Fruit fly (Drosophila melanogaster) whole organism, prepupa: ENCODE measurements around the gene CG9521.

ENCODE experiments used
- CG10631 ChIP-seq: fragments of 200-800 bp; sonication (Bioruptor generic); optimal IDR thresholded peaks from 2 replicates; lab custom pipeline; 2016; ENCODE audit warnings: missing biosample characterization, missing genetic modification characterization
- CG10669 ChIP-seq: fragments of 200-800 bp; sonication (Bioruptor generic); optimal IDR thresholded peaks from 3 replicates; lab custom pipeline; 2018; ENCODE audit warnings: missing biosample characterization, mild to moderate bottlenecking, missing genetic modification characterization, moderate library complexity
- CG11294 ChIP-seq: fragments of 200-800 bp; sonication (Bioruptor generic); IDR thresholded peaks from 2 replicates; pipeline ENCODE4 v1.3.6; 2022; ENCODE audit warnings: missing biosample characterization, missing genetic modification characterization
- CG11762 ChIP-seq: fragments of 200-800 bp; sonication (Bioruptor generic); optimal IDR thresholded peaks from 3 replicates; lab custom pipeline; 2016; ENCODE audit warnings: missing biosample characterization, missing genetic modification characterization; ENCODE audit not compliant: insufficient read depth
- CG11902 ChIP-seq: fragments of 200-800 bp; sonication (Bioruptor generic); optimal IDR thresholded peaks from 3 replicates; lab custom pipeline; 2016; ENCODE audit warnings: missing biosample characterization, missing genetic modification characterization
- CG15336 ChIP-seq: fragments of 200-800 bp; sonication (Bioruptor generic); IDR thresholded peaks from 2 replicates; pipeline ENCODE4 v1.3.6; 2022; ENCODE audit warnings: missing biosample characterization, missing genetic modification characterization
- CG1621 ChIP-seq: fragments of 200-800 bp; sonication (Bioruptor generic); optimal IDR thresholded peaks from 3 replicates; lab custom pipeline; 2018; ENCODE audit warnings: missing biosample characterization, mild to moderate bottlenecking, missing genetic modification characterization
- CG16779 ChIP-seq: fragments of 200-800 bp; sonication (Bioruptor generic); optimal IDR thresholded peaks from 3 replicates; lab custom pipeline; 2017; ENCODE audit warnings: missing biosample characterization, mild to moderate bottlenecking, missing genetic modification characterization
- CG3032 ChIP-seq: fragments of 200-800 bp; optimal IDR thresholded peaks from 2 replicates; lab custom pipeline; 2019; ENCODE audit warnings: missing biosample characterization, mild to moderate bottlenecking, missing genetic modification characterization, moderate library complexity
- CG32006 ChIP-seq: fragments of 200-800 bp; sonication (Bioruptor generic); optimal IDR thresholded peaks from 3 replicates; lab custom pipeline; 2017; ENCODE audit warnings: missing biosample characterization, mild to moderate bottlenecking, missing genetic modification characterization
- CG34406 ChIP-seq: fragments of 200-800 bp; sonication (Bioruptor generic); optimal IDR thresholded peaks from 3 replicates; lab custom pipeline; 2016; ENCODE audit warnings: missing biosample characterization, missing genetic modification characterization
- CG4318 ChIP-seq: fragments of 200-800 bp; sonication (Bioruptor generic); optimal IDR thresholded peaks from 3 replicates; lab custom pipeline; 2017; ENCODE audit warnings: missing biosample characterization, mild to moderate bottlenecking, missing genetic modification characterization
- CG6163 ChIP-seq: fragments of 200-800 bp; sonication (Bioruptor generic); IDR thresholded peaks from 3 replicates; pipeline ENCODE4 v1.3.6; 2022; ENCODE audit warnings: missing biosample characterization, missing genetic modification characterization
- CG6808 ChIP-seq: fragments of 200-800 bp; sonication (Bioruptor generic); optimal IDR thresholded peaks from 3 replicates; lab custom pipeline; 2017; ENCODE audit warnings: missing biosample characterization, missing genetic modification characterization, mild to moderate bottlenecking, moderate library complexity, missing genetic modification reagents
- CG7368 ChIP-seq: fragments of 200-800 bp; sonication (Bioruptor generic); optimal IDR thresholded peaks from 3 replicates; lab custom pipeline; 2016; ENCODE audit warnings: missing biosample characterization, missing genetic modification characterization
- CG9139 ChIP-seq: fragments of 200-800 bp; sonication (Bioruptor generic); optimal IDR thresholded peaks from 3 replicates; lab custom pipeline; 2017; ENCODE audit warnings: missing biosample characterization, mild to moderate bottlenecking, missing genetic modification characterization
- Eip78C ChIP-seq: fragments of 200-800 bp; sonication (Bioruptor generic); peaks from one replicate; lab custom pipeline; 2016; ENCODE audit warnings: missing biosample characterization, missing genetic modification characterization
- Eip93F ChIP-seq: fragments of 200-800 bp; sonication (Bioruptor generic); optimal IDR thresholded peaks from 2 replicates; lab custom pipeline; 2016; ENCODE audit warnings: missing biosample characterization, mild to moderate bottlenecking, missing genetic modification characterization
- Hr38 ChIP-seq: sonication (Bioruptor generic); optimal IDR thresholded peaks from 2 replicates; lab custom pipeline; 2016; ENCODE audit warnings: missing biosample characterization, missing genetic modification characterization
- Met ChIP-seq: fragments of 200-800 bp; sonication (Bioruptor generic); optimal IDR thresholded peaks from 3 replicates; lab custom pipeline; 2016; ENCODE audit warnings: missing biosample characterization, missing genetic modification characterization
- OdsH ChIP-seq: fragments of 200-800 bp; sonication (Bioruptor generic); optimal IDR thresholded peaks from 3 replicates; lab custom pipeline; 2016; ENCODE audit warnings: missing biosample characterization, missing genetic modification characterization
- Smox ChIP-seq: fragments of 200-800 bp; sonication (Bioruptor generic); optimal IDR thresholded peaks from 3 replicates; lab custom pipeline; 2016; ENCODE audit warnings: missing biosample characterization, missing genetic modification characterization
- Sox102F ChIP-seq: fragments of 200-800 bp; sonication (Bioruptor generic); optimal IDR thresholded peaks from 2 replicates; lab custom pipeline; 2016; ENCODE audit warnings: missing biosample characterization, mild to moderate bottlenecking, missing genetic modification characterization
- Sox15 ChIP-seq: fragments of 200-800 bp; sonication (Bioruptor generic); optimal IDR thresholded peaks from 3 replicates; lab custom pipeline; 2016; ENCODE audit warnings: missing biosample characterization, missing genetic modification characterization
- achi ChIP-seq: fragments of 200-800 bp; sonication (Bioruptor generic); optimal IDR thresholded peaks from 3 replicates; lab custom pipeline; 2016; ENCODE audit warnings: missing biosample characterization, missing genetic modification characterization
- acj6 ChIP-seq: fragments of 200-800 bp; sonication (Bioruptor generic); optimal IDR thresholded peaks from 3 replicates; lab custom pipeline; 2016; ENCODE audit warnings: missing biosample characterization, missing genetic modification characterization
- dsx ChIP-seq: fragments of 200-800 bp; optimal IDR thresholded peaks from 3 replicates; lab custom pipeline; 2019; ENCODE audit warnings: missing biosample characterization, mild to moderate bottlenecking, missing genetic modification characterization, moderate library complexity; ENCODE audit not compliant: poor library complexity, severe bottlenecking
- eg ChIP-seq: fragments of 200-800 bp; sonication (Bioruptor generic); IDR thresholded peaks from 3 replicates; pipeline ENCODE4 v1.3.6; 2022; ENCODE audit warnings: missing biosample characterization, missing genetic modification characterization
- esn ChIP-seq: fragments of 200-800 bp; sonication (Bioruptor generic); optimal IDR thresholded peaks from 2 replicates; lab custom pipeline; 2016; ENCODE audit warnings: missing biosample characterization, mild to moderate bottlenecking, missing genetic modification characterization, moderate library complexity
- fd85E ChIP-seq: fragments of 200-800 bp; sonication (Bioruptor generic); optimal IDR thresholded peaks from 3 replicates; lab custom pipeline; 2016; ENCODE audit warnings: missing biosample characterization, missing genetic modification characterization
- fkh ChIP-seq: fragments of 200-800 bp; sonication (Bioruptor generic); optimal IDR thresholded peaks from 3 replicates; lab custom pipeline; 2017; ENCODE audit warnings: missing biosample characterization, mild to moderate bottlenecking, missing genetic modification characterization, moderate library complexity
- lz ChIP-seq: fragments of 200-800 bp; sonication (Bioruptor generic); optimal IDR thresholded peaks from 3 replicates; lab custom pipeline; 2016; ENCODE audit warnings: missing biosample characterization, missing genetic modification characterization
- net ChIP-seq: fragments of 200-800 bp; sonication (Bioruptor generic); optimal IDR thresholded peaks from 3 replicates; lab custom pipeline; 2016; ENCODE audit warnings: missing biosample characterization, missing genetic modification characterization
- spab ChIP-seq: fragments of 200-800 bp; sonication (Bioruptor generic); optimal IDR thresholded peaks from 2 replicates; lab custom pipeline; 2017; ENCODE audit warnings: missing biosample characterization, mild to moderate bottlenecking, missing genetic modification characterization, missing genetic modification reagents
- vri ChIP-seq: fragments of 200-800 bp; sonication (Bioruptor generic); optimal IDR thresholded peaks from 3 replicates; lab custom pipeline; 2016; ENCODE audit warnings: missing biosample characterization, mild to moderate bottlenecking, missing genetic modification characterization

Gene CG9521

DNA sequence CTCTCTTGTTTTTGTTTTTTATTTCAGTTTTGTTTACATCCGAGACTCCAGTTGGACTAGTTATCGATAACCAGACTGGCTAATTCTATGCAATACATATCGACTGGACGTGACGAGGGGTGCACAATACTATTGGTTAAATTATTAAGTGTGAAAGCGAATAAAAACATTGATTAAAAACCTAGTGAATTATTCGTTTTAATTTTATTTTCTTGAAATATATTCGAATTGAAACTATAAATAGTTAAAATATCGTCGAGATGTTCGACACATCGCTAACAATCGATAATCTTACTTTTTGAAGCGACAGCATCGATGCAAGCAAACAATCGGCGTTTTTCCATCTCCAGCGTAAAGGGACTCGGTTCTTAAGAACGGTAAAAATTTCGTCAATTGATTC is 14.0 kb downstream of the CG9521 start, which contains the start of the genes CG32590 and Flo2 (continued):
- TF ChIP-seq CG1621 (tag; lab: Kevin White, UChicago), result no peak
- TF ChIP-seq CG10631 (GFP tag; lab: Kevin White, UChicago), result no peak
- peak; percentile 59 for TF ChIP-seq Sox102F
- TF ChIP-seq acj6 (GFP tag; lab: Kevin White, UChicago), result peak; percentile 77
- TF ChIP-seq OdsH, result peak; percentile 71
- TF ChIP-seq Eip93F (GFP tag; lab: Kevin White, UChicago), result peak; percentile 29
- TF ChIP-seq eg (GFP tag; lab: Robert Waterston, UW), result peak; percentile 84
- TF ChIP-seq CG32006 (GFP tag; lab: Kevin White, UChicago), result no peak
- TF ChIP-seq fkh (GFP tag; lab: Kevin White, UChicago), result no peak
- peak; percentile 84 for TF ChIP-seq Eip78C (GFP tag; lab: Kevin White, UChicago)
- TF ChIP-seq CG15336 (GFP tag; lab: Robert Waterston, UW), result 0 out of 2 replicates have a peak, but pooled peaks have one; percentile 45
- TF ChIP-seq CG16779, result no peak
- TF ChIP-seq CG7368 (GFP tag; lab: Kevin White, UChicago), result no peak
- TF ChIP-seq CG11294 (GFP tag; lab: Robert Waterston, UW), result peak; percentile 51; the same call in 1 of the 2 replicates
- TF ChIP-seq fd85E (GFP tag; lab: Kevin White, UChicago), result no peak
- TF ChIP-seq CG11762 (GFP tag; lab: Kevin White, UChicago), result peak; percentile 10
- TF ChIP-seq net (GFP tag; lab: Kevin White, UChicago), result peak; percentile 10
- TF ChIP-seq CG6163, result peak; percentile 84
- TF ChIP-seq CG3032 (tag; lab: Kevin White, UChicago), result peak; percentile 53
- TF ChIP-seq CG6808 (GFP tag; lab: Kevin White, UChicago), result no peak
- no peak for TF ChIP-seq spab (GFP tag; lab: Kevin White, UChicago)
- peak; percentile 48 for TF ChIP-seq Met (GFP tag; lab: Kevin White, UChicago)
- peak; percentile 59 for TF ChIP-seq CG34406
- TF ChIP-seq lz (GFP tag; lab: Kevin White, UChicago), result peak; percentile 67
- TF ChIP-seq Hr38 (GFP tag; lab: Kevin White, UChicago), result no peak
- TF ChIP-seq esn, result peak; percentile 71
- no peak for TF ChIP-seq CG9139 (GFP tag; lab: Kevin White, UChicago)
- peak; percentile 28 for TF ChIP-seq Sox15 (GFP tag; lab: Kevin White, UChicago)

DNA sequence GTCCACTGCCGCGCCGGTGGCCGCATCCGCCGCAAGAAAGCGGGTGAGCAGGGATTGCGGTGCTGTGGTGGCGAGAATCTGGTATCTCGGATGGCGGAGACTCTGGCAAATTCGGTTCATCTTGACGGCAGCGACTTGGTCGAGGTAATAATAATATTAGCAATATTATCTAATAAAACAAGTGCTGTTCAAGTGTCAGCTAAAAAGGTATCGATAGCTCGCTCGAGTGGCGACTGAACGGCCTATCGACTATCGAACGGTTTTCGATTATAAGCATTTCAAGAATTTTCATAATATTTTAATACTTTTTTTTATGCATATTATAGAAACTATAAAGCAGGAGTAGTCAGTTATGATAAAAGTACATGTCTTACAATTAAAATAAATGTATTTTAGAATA is 15.1 kb downstream of the CG9521 start, which contains the start of gene Grx5:
Grx5 (minus strand) TSS at position 216 of the 400 bp plus-strand sequence.
- TF ChIP-seq Smox (GFP tag; lab: Kevin White, UChicago), result no peak
- TF ChIP-seq vri (GFP tag; lab: Kevin White, UChicago), result peak; percentile 38
- TF ChIP-seq CG10631 (GFP tag; lab: Kevin White, UChicago), result no peak
- TF ChIP-seq, all 60 proteins: peak for 1

DNA sequence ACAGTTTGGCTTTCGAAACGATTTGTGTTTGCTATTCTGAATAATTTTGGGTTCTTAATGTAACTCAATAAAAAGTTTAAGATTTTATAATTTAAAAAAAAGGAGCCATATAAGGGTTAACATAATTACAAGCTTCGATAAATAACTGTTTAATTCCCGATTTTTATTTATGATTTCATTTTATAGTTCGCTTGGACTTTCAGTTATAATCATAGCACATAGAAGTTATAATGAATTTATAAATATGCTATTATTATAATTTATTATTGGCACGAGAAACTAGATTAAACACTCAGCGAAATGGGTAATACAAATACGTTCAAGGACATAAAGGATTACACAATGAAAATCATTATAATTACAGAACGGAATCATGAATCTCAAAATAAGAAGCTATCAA is 16.6 kb downstream of the CG9521 start, which contains the start of gene CG14410:
CG14410 (plus strand) TSS at position 301 of the 400 bp plus-strand sequence.
- TF ChIP-seq CG11902 (GFP tag; lab: Kevin White, UChicago) (no peak), achi (GFP tag; lab: Kevin White, UChicago) (no peak), CG10669 (GFP tag; lab: Kevin White, UChicago) (no peak), CG4318 (GFP tag; lab: Kevin White, UChicago) (no peak), CG6808 (GFP tag; lab: Kevin White, UChicago) (no peak), CG1621 (tag; lab: Kevin White, UChicago) (no peak), esn (no peak), Hr38 (GFP tag; lab: Kevin White, UChicago) (no peak), dsx (no peak), Sox102F (no peak), lz (GFP tag; lab: Kevin White, UChicago) (no peak)
